Worm (Caenorhabditis elegans): ENCODE results near the gene C09G5.7.

DNA sequence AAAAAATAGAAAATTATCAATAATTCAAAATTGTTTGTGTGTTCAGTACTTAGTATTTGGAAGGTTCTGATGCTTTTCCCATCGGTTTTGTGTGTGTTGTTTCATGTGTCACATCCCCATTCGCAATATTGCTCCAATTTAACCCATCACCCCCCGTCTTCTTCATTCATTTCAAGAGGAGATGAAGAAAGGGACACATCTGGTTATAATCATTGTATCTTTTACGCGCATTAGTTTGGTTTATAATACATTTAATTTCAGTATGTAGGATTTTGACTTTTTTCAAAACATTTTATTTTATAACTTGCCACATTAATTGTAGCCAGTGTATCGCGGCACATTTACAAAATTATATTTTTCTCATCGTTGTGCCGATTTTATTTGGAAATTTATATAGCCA, 34.6 kb upstream of the C09G5.7 start:
- TF ChIP-seq ets-7 (tag; optimal IDR thresholded peaks at IDR 0.05): no peak
- no peak for TF ChIP-seq aly-1 (tag; optimal IDR thresholded peaks at IDR 0.05)
- no peak for TF ChIP-seq flt-1 (GFP tag; IDR thresholded peaks at IDR 0.05)

Data from whole organism, early embryonic.